Worm (Caenorhabditis elegans) whole organism, L3 larva: Measurements from ENCODE around the gene Y62H9A.3.

ENCODE experiments used
- R02D3.7 ChIP-seq: fragments of 150-350 bp; optimal IDR thresholded peaks from 2 replicates; lab custom pipeline; 2014; ENCODE audit warnings: missing biosample characterization, missing genetic modification characterization
- ZK546.5 ChIP-seq: sonication (generic microtip); optimal IDR thresholded peaks from 2 replicates; lab custom pipeline; 2017; ENCODE audit warnings: missing biosample characterization, missing genetic modification characterization
- aly-2 ChIP-seq: fragments of 150-350 bp; optimal IDR thresholded peaks from 2 replicates; lab custom pipeline; 2014; ENCODE audit warnings: missing biosample characterization, missing genetic modification characterization
- ceh-28 ChIP-seq: fragments of 150-350 bp; optimal IDR thresholded peaks from 2 replicates; lab custom pipeline; 2014; ENCODE audit warnings: missing biosample characterization, missing genetic modification reagents, missing genetic modification characterization
- ceh-9 ChIP-seq: sonication (generic microtip); optimal IDR thresholded peaks from 2 replicates; lab custom pipeline; 2018; ENCODE audit warnings: missing biosample characterization, missing genetic modification characterization
- daf-12 ChIP-seq: fragments of 150-350 bp; optimal IDR thresholded peaks from 2 replicates; lab custom pipeline; 2014; ENCODE audit warnings: missing biosample characterization, missing genetic modification reagents, missing genetic modification characterization
- egl-27 ChIP-seq: sonication (generic microtip); optimal IDR thresholded peaks from 4 replicates; lab custom pipeline; 2017; ENCODE audit warnings: missing biosample characterization, missing genetic modification reagents, missing genetic modification characterization
- egl-5 ChIP-seq: fragments of 150-350 bp; optimal IDR thresholded peaks from 2 replicates; lab custom pipeline; 2017; ENCODE audit warnings: missing biosample characterization, missing genetic modification reagents, missing genetic modification characterization, inconsistent platforms
- elt-1 ChIP-seq: fragments of 150-350 bp; optimal IDR thresholded peaks from 2 replicates; lab custom pipeline; 2014; ENCODE audit warnings: missing biosample characterization, missing genetic modification characterization
- elt-3 ChIP-seq, 3 experiments: fragments of 150-350 bp in 1 of 3; sonication (generic microtip) in 2 of 3; optimal IDR thresholded peaks; 2 replicates in 2 of 3; 4 replicates in 1 of 3; lab custom pipeline; 2014 to 2017; ENCODE audit warnings: missing biosample characterization in 3 of 3, missing genetic modification characterization in 3 of 3
- eor-1 ChIP-seq, 2 experiments: fragments of 150-350 bp; optimal IDR thresholded peaks; 2 replicates each; lab custom pipeline; 2014 to 2018; ENCODE audit warnings: missing biosample characterization in 2 of 2, missing genetic modification characterization in 2 of 2
- fkh-10 ChIP-seq: sonication (generic microtip); optimal IDR thresholded peaks from 2 replicates; lab custom pipeline; 2017; ENCODE audit warnings: missing biosample characterization, missing genetic modification reagents, missing genetic modification characterization
- fos-1 ChIP-seq: fragments of 150-350 bp; optimal IDR thresholded peaks from 2 replicates; lab custom pipeline; 2014; ENCODE audit warnings: missing biosample characterization, missing genetic modification characterization
- hmg-11 ChIP-seq: sonication (generic microtip); optimal IDR thresholded peaks from 2 replicates; lab custom pipeline; 2016; ENCODE audit warnings: missing genetic modification characterization, missing compliant biosample characterization
- jun-1 ChIP-seq: fragments of 150-350 bp; optimal IDR thresholded peaks from 2 replicates; lab custom pipeline; 2014; ENCODE audit warnings: missing biosample characterization, missing genetic modification reagents, missing genetic modification characterization
- lin-15B ChIP-seq: fragments of 150-350 bp; optimal IDR thresholded peaks from 2 replicates; lab custom pipeline; 2014; ENCODE audit warnings: missing biosample characterization, missing genetic modification characterization
- lsy-12 ChIP-seq: sonication (generic microtip); optimal IDR thresholded peaks from 2 replicates; lab custom pipeline; 2016; ENCODE audit warnings: mild to moderate bottlenecking, missing genetic modification characterization, missing compliant biosample characterization
- mml-1 ChIP-seq: fragments of 150-350 bp; sonication (generic microtip); optimal IDR thresholded peaks from 3 replicates; lab custom pipeline; 2014; ENCODE audit warnings: missing biosample characterization, missing genetic modification characterization
- nhr-11 ChIP-seq: fragments of 150-350 bp; optimal IDR thresholded peaks from 2 replicates; lab custom pipeline; 2014; ENCODE audit warnings: missing biosample characterization, missing genetic modification characterization
- nhr-12 ChIP-seq: fragments of 150-350 bp; optimal IDR thresholded peaks from 2 replicates; lab custom pipeline; 2014; ENCODE audit warnings: missing biosample characterization, missing genetic modification characterization
- nhr-23 ChIP-seq: fragments of 150-350 bp; optimal IDR thresholded peaks from 2 replicates; lab custom pipeline; 2014; ENCODE audit warnings: missing biosample characterization, missing genetic modification reagents, missing genetic modification characterization
- nhr-25 ChIP-seq: sonication (generic microtip); optimal IDR thresholded peaks from 2 replicates; lab custom pipeline; 2017; ENCODE audit warnings: missing biosample characterization, missing genetic modification characterization
- nhr-43 ChIP-seq: sonication (generic microtip); optimal IDR thresholded peaks from 2 replicates; lab custom pipeline; 2016; ENCODE audit warnings: mild to moderate bottlenecking, missing genetic modification characterization, missing compliant biosample characterization; ENCODE audit not compliant: poor library complexity, severe bottlenecking
- nhr-67 ChIP-seq: fragments of 150-350 bp; optimal IDR thresholded peaks from 2 replicates; lab custom pipeline; 2014; ENCODE audit warnings: missing biosample characterization, missing genetic modification characterization
- nhr-76 ChIP-seq: fragments of 150-350 bp; sonication (generic microtip); optimal IDR thresholded peaks from 5 replicates; lab custom pipeline; 2014; ENCODE audit warnings: missing biosample characterization, missing genetic modification characterization
- nhr-77 ChIP-seq: fragments of 150-350 bp; optimal IDR thresholded peaks from 2 replicates; lab custom pipeline; 2014; ENCODE audit warnings: missing biosample characterization, missing genetic modification characterization
- pha-4 ChIP-seq: fragments of 150-350 bp; optimal IDR thresholded peaks from 2 replicates; lab custom pipeline; 2014; ENCODE audit warnings: missing biosample characterization, missing genetic modification reagents, missing genetic modification characterization
- snpc-4 ChIP-seq: fragments of 150-350 bp; optimal IDR thresholded peaks from 2 replicates; lab custom pipeline; 2014; ENCODE audit warnings: missing biosample characterization, missing genetic modification characterization
- tbx-2 ChIP-seq: sonication (generic microtip); optimal IDR thresholded peaks from 2 replicates; lab custom pipeline; 2016; ENCODE audit warnings: mild to moderate bottlenecking, missing genetic modification characterization, missing compliant biosample characterization
- unc-39 ChIP-seq: sonication (generic microtip); optimal IDR thresholded peaks from 4 replicates; lab custom pipeline; 2017; ENCODE audit warnings: missing biosample characterization, missing genetic modification characterization
- unc-62 ChIP-seq: fragments of 150-350 bp; sonication (generic microtip); optimal IDR thresholded peaks from 4 replicates; lab custom pipeline; 2014; ENCODE audit warnings: missing biosample characterization, missing genetic modification reagents, missing genetic modification characterization
- zag-1 ChIP-seq: fragments of 150-350 bp; optimal IDR thresholded peaks from 2 replicates; lab custom pipeline; 2014; ENCODE audit warnings: missing biosample characterization, missing genetic modification characterization
- ztf-11 ChIP-seq: fragments of 150-350 bp; optimal IDR thresholded peaks from 2 replicates; lab custom pipeline; 2014; ENCODE audit warnings: missing biosample characterization, missing genetic modification characterization
- ztf-4 ChIP-seq: fragments of 150-350 bp; optimal IDR thresholded peaks from 2 replicates; lab custom pipeline; 2014; ENCODE audit warnings: missing biosample characterization, missing genetic modification characterization

Gene Y62H9A.3

DNA sequence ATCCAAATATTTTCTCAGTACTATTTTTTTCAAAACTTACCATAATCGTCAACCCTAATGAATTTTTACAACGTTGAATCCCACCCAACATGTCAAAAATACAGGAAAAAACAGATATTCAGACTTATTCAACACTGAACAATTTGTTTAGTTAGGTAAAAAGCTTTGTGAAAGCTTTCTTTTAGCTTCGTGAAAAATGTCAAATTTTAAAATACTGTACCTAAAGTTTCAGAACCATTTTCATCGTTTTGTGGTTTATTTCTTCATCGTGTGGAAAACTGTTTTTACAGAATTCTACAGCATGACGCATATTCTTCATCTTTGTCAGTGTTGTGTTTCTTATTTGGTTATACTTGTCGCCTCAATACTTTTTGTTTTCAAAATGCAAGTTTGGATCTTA lies 29.2 kb downstream of the Y62H9A.3 start, which contains the start of gene F54F7.14:
F54F7.14 (plus strand) TSS at position 301 of the 400 bp plus-strand sequence.
- TF ChIP-seq egl-5 (tag; lab: Kevin White, UChicago) (no peak), nhr-12 (tag; lab: Kevin White, UChicago) (no peak), R02D3.7 (tag; lab: Kevin White, UChicago) (no peak), ceh-28 (tag; lab: Kevin White, UChicago) (no peak), eor-1 (tag; optimal IDR thresholded peaks at IDR 0.05; lab: Kevin White, UChicago) (no peak), tbx-2 (no peak), lsy-12 (tag; lab: Kevin White, UChicago) (no peak), ztf-4 (tag; lab: Kevin White, UChicago) (no peak), egl-27 (tag; lab: Kevin White, UChicago) (no peak), daf-12 (tag; lab: Kevin White, UChicago) (no peak), elt-1 (tag; lab: Kevin White, UChicago) (no peak), pha-4 (tag; lab: Kevin White, UChicago) (no peak), aly-2 (no peak), ztf-11 (tag; lab: Kevin White, UChicago) (no peak), nhr-76 (tag; lab: Kevin White, UChicago) (no peak), nhr-11 (no peak), jun-1 (no peak), ceh-9 (tag; lab: Kevin White, UChicago) (no peak)
- TF ChIP-seq, all 47 proteins: peak for 0

DNA sequence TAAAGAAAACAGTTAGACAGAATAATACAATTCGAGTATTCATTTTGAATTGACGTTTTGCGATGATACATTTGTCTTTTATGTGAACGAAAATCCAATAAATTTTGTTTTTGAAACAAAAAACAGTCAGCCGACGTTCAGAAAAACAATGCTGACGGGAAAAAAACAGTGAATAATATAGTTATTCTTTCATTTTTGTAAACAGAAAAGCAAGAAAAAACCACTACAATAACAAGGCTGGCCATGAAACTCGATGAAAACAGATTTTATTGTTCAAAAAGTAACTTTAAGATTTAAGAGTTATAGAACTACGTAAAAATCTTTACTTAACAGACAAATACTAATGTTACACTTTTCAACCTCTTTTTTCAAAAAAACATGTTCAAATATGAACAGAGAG lies 29.7 kb downstream of the Y62H9A.3 start, which contains the start of gene F54F7.3:
F54F7.3 (minus strand) TSS at position 101 of the 400 bp plus-strand sequence.
- no peak for TF ChIP-seq nhr-77 (tag; lab: Kevin White, UChicago)
- no peak for TF ChIP-seq elt-3 (tag; optimal IDR thresholded peaks at IDR 0.05; lab: Kevin White, UChicago)
- TF ChIP-seq lsy-12 (tag; lab: Kevin White, UChicago): no peak
- no peak for TF ChIP-seq R02D3.7 (tag; lab: Kevin White, UChicago)
- TF ChIP-seq nhr-67 (tag; lab: Kevin White, UChicago): no peak
- no peak for TF ChIP-seq unc-39 (tag; lab: Kevin White, UChicago)
- TF ChIP-seq pha-4 (tag; lab: Kevin White, UChicago): no peak
- no peak for TF ChIP-seq fkh-10 (GFP tag; lab: Kevin White, UChicago)
- TF ChIP-seq fos-1 (tag; lab: Kevin White, UChicago): no peak
- no peak for TF ChIP-seq aly-2
- no peak for TF ChIP-seq lin-15B (tag; lab: Kevin White, UChicago)
- TF ChIP-seq nhr-76 (tag; lab: Kevin White, UChicago): no peak

DNA sequence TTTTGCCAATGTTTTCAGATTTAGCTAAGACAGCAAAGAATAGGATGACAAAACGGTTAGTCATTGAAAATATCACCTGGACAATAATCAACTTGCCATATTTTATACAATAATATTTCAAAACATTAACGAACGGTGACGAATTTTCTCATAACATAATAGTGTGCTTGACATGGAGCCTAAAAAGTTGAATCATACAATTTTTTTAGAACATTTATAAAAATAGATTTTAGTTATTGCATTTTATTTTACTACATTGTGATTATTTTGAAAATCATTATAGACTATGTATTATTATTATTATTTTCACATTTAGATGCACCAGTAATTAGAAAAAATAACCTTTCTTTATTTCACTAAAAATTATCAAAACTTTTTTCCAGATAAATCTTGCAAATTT lies 31.2 kb downstream of the Y62H9A.3 start, which contains the start of gene F54F7.9:
F54F7.9 (minus strand) TSS at position 101 of the 400 bp plus-strand sequence.
- TF ChIP-seq nhr-43 (tag; lab: Kevin White, UChicago): no peak
- TF ChIP-seq R02D3.7 (tag; lab: Kevin White, UChicago): no peak
- TF ChIP-seq nhr-25: no peak
- no peak for TF ChIP-seq ZK546.5
- TF ChIP-seq zag-1: no peak
- no peak for TF ChIP-seq nhr-67 (tag; lab: Kevin White, UChicago)
- no peak for TF ChIP-seq hmg-11 (tag; lab: Kevin White, UChicago)
- TF ChIP-seq ztf-11 (tag; lab: Kevin White, UChicago): no peak
- no peak for TF ChIP-seq nhr-12 (tag; lab: Kevin White, UChicago)
- no peak for TF ChIP-seq snpc-4 (tag; lab: Kevin White, UChicago)
- TF ChIP-seq ceh-9 (tag; lab: Kevin White, UChicago): no peak
- TF ChIP-seq unc-62 (GFP tag; lab: Kevin White, UChicago): no peak
- no peak for TF ChIP-seq elt-1 (tag; lab: Kevin White, UChicago)
- no peak for TF ChIP-seq mml-1 (tag; lab: Kevin White, UChicago)
- TF ChIP-seq nhr-23 (tag; lab: Kevin White, UChicago): no peak
- TF ChIP-seq egl-27 (tag; lab: Kevin White, UChicago): no peak
- TF ChIP-seq, all 47 proteins: peak for 0

ce11 chrX:11843363-11843762 lies 36.4 kb downstream of the Y62H9A.3 start, which contains the start of gene F54F7.2:
F54F7.2 (plus strand) TSS chrX:11843663.
- TF ChIP-seq hmg-11 (tag; lab: Kevin White, UChicago): no peak
- TF ChIP-seq R02D3.7 (tag; lab: Kevin White, UChicago): no peak
- TF ChIP-seq tbx-2: no peak
